Fruit fly (Drosophila melanogaster) whole organism: ENCODE measurements around the gene CG11912.

ENCODE experiments used
- Dll ChIP-seq: fragments of >200 bp; optimal IDR thresholded peaks from 2 replicates; lab custom pipeline; 2017
- pan ChIP-seq: fragments of >200 bp; optimal IDR thresholded peaks from 2 replicates; lab custom pipeline; 2017
- psq ChIP-seq: fragments of >200 bp; optimal IDR thresholded peaks from 2 replicates; lab custom pipeline; 2017
- usp ChIP-seq: fragments of >200 bp; optimal IDR thresholded peaks from 2 replicates; lab custom pipeline; 2017; ENCODE audit warnings: missing biosample characterization, missing genetic modification characterization, mixed read lengths

DNA sequence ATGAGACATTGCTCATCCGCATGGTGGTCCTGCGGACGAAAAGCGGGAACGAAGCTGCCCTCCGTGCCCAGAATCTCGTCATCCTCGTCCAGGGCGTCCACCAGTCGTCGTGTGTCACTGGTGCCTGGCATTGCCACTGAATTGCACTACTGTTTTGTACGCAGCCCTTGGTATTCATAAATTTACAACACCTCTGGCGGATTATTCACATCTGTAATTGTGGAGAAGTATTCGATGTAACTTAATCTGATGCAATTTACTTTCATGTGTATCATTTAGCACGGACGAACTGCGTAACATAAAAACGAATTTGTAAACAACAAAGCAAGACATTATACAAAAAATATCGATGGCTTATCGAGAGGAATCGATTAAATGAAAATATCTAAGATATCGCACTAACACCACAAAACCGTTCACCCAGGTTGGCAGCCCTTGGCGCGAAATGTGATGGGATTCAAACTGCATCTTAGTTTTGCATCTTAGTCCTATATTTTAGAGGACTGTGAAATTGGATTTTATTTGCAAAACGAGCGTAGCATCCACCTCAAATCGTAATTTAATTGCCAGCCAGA is 38.6 kb upstream of the CG11912 start, which contains the start of gene Ent1:
- TF ChIP-seq usp (GFP tag; lab: Kevin White, UChicago) (no peak), psq (no peak), pan (no peak), Dll (lab: Kevin White, UChicago) (no peak)
